Worm (Caenorhabditis elegans) whole organism, midembryonic: ENCODE measurements around the gene C09F9.1.

Experiments
- T22C8.4 ChIP-seq: fragments of 200-800 bp; sonication (Bioruptor generic); IDR thresholded peaks from 2 replicates; pipeline ENCODE4 v1.3.6; 2022; ENCODE audit warnings: missing genetic modification characterization, missing compliant biosample characterization
- cog-1 ChIP-seq: sonication (generic microtip); optimal IDR thresholded peaks from 2 replicates; lab custom pipeline; 2016; ENCODE audit warnings: missing genetic modification characterization, missing compliant biosample characterization
- flt-1 ChIP-seq: fragments of 200-800 bp; sonication (Bioruptor generic); IDR thresholded peaks from 2 replicates; pipeline ENCODE4 v1.3.6; 2022; ENCODE audit warnings: missing genetic modification characterization, missing compliant biosample characterization
- klf-2 ChIP-seq: fragments of 200-800 bp; sonication (Bioruptor generic); conservative IDR thresholded peaks from 2 replicates; pipeline ENCODE4 v1.3.6; 2022; ENCODE audit warnings: missing genetic modification reagents, missing genetic modification characterization, missing compliant biosample characterization
- med-1 ChIP-seq: sonication (generic microtip); optimal IDR thresholded peaks from 2 replicates; lab custom pipeline; 2017; ENCODE audit warnings: missing genetic modification characterization, mild to moderate bottlenecking, missing compliant biosample characterization, antibody characterized with exemption, missing genetic modification reagents; ENCODE audit not compliant: insufficient read depth
- ref-1 ChIP-seq: fragments of 200-800 bp; sonication (Bioruptor generic); conservative IDR thresholded peaks from 2 replicates; pipeline ENCODE4 v1.3.6; 2022; ENCODE audit warnings: missing genetic modification reagents, missing genetic modification characterization, missing compliant biosample characterization
- tab-1 ChIP-seq: fragments of 200-800 bp; sonication (Bioruptor generic); IDR thresholded peaks from 2 replicates; pipeline ENCODE4 v1.3.6; 2022; ENCODE audit warnings: missing genetic modification characterization, missing compliant biosample characterization
- ztf-23 ChIP-seq: fragments of 200-800 bp; sonication (Bioruptor generic); IDR thresholded peaks from 2 replicates; pipeline ENCODE4 v1.3.6; 2022; ENCODE audit warnings: missing genetic modification reagents, missing genetic modification characterization, missing compliant biosample characterization
- ztf-29 ChIP-seq: fragments of 200-800 bp; sonication (Bioruptor generic); IDR thresholded peaks from 2 replicates; pipeline ENCODE4 v1.3.6; 2022; ENCODE audit warnings: missing genetic modification reagents, missing genetic modification characterization, missing compliant biosample characterization

Gene C09F9.1

ce11 chrII:14695201-14695600 lies 3.0 kb upstream of the C09F9.1 start, which contains the start of gene K02B7.3:
TSS of gene K02B7.3 (minus strand) at chrII:14695301.
- no peak for TF ChIP-seq ztf-29 (GFP tag; lab: Robert Waterston, UW)
- no peak for TF ChIP-seq cog-1 (tag; lab: Kevin White, UChicago)
- no peak for TF ChIP-seq klf-2 (GFP tag; lab: Robert Waterston, UW)
- no peak for TF ChIP-seq ref-1 (GFP tag; lab: Robert Waterston, UW)
- TF ChIP-seq tab-1 (GFP tag; lab: Robert Waterston, UW), result no peak

ce11 chrII:14700096-14700495 lies 1.9 kb downstream of the C09F9.1 start:
- no peak for TF ChIP-seq ref-1 (GFP tag; lab: Robert Waterston, UW)
- no peak for TF ChIP-seq tab-1 (GFP tag; lab: Robert Waterston, UW)
- TF ChIP-seq flt-1, result no peak
- TF ChIP-seq ztf-23 (GFP tag; lab: Robert Waterston, UW), result no peak
- no peak for TF ChIP-seq klf-2 (GFP tag; lab: Robert Waterston, UW)
- TF ChIP-seq med-1, result no peak
- no peak for TF ChIP-seq ztf-29 (GFP tag; lab: Robert Waterston, UW)
- TF ChIP-seq T22C8.4 (GFP tag; lab: Robert Waterston, UW), result no peak
- TF ChIP-seq cog-1 (tag; lab: Kevin White, UChicago), result no peak

DNA sequence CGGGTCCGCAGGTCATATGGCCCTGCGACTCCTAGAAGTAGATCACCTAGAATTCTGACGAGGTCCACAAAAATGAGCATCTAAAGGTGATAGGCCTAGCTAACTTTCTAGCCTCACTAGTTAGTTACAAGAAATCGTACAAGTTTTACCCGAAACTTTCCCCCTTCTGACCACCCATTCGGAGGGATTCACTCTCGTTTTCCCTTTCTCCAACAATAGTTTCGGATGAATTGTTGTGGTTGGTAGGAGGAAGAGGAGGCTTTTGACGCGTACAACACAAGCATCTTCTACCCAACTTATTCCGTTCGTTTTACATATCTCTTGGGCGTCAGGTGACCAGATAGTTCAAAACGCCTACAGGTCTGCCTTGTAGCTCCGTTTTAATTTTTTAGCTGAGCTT lies 3.4 kb downstream of the C09F9.1 start:
- TF ChIP-seq T22C8.4 (GFP tag; lab: Robert Waterston, UW) (no peak), flt-1 (no peak), cog-1 (tag; lab: Kevin White, UChicago) (no peak), ztf-29 (GFP tag; lab: Robert Waterston, UW) (no peak), ztf-23 (GFP tag; lab: Robert Waterston, UW) (no peak), tab-1 (GFP tag; lab: Robert Waterston, UW) (no peak), ref-1 (GFP tag; lab: Robert Waterston, UW) (no peak), med-1 (no peak), klf-2 (GFP tag; lab: Robert Waterston, UW) (no peak)

DNA sequence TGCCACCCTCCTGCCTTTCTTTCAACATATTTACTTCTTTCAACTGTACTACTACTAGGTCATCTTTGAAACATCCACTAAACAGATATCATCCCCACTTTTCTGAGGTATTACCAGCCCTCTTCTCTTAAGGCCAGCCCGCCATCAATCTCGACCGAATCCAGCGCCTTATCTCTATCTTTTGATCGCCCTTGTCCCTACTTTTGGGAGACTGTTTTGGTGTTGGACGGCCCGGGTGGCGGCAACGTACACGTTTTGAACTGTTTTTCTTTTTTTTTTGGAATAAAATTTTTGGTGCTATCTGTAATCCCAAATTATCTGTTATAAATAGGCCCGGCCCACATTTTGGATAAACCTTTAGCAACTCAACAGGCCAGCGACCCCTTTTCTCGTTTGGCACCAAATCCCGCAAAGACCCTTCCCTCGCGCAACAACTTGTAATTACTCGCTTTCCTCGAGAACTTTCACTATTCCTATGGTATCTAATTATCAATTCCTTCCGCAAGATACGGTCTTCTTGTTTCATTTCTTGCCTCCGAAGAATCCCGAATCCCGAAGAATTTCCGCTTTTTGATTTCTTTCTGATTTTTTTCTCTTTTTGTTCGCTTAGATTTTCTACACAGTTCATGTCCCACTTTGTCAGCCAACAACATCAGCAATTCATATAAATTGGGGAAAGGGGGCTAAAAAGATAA lies 5.2 kb downstream of the C09F9.1 start:
- TF ChIP-seq ref-1 (GFP tag; lab: Robert Waterston, UW) (no peak), flt-1 (no peak), cog-1 (tag; lab: Kevin White, UChicago) (no peak), klf-2 (GFP tag; lab: Robert Waterston, UW) (no peak), ztf-29 (GFP tag; lab: Robert Waterston, UW) (no peak), ztf-23 (GFP tag; lab: Robert Waterston, UW) (no peak), tab-1 (GFP tag; lab: Robert Waterston, UW) (no peak), T22C8.4 (GFP tag; lab: Robert Waterston, UW) (no peak), med-1 (no peak)

DNA sequence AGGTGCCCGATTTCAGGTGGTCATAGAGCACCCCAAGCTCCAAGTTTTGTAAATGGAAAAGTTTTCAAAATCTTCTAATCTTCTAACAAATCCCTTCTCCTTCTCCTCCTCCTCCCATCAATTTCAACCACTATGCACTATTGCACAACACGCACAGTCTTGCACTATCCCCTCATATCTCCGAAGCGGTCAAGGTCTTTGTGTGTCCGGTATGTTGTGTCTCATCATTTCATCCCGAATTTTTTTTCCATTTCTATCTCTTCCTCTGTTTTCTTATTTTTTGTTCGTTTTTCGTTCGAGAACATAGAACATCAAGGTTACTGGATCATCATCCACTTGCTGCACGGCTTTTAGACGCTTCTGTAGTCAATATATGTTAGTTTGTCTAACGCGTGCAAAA lies 6.0 kb downstream of the C09F9.1 start:
- TF ChIP-seq tab-1 (GFP tag; lab: Robert Waterston, UW) (no peak), ztf-23 (GFP tag; lab: Robert Waterston, UW) (no peak), klf-2 (GFP tag; lab: Robert Waterston, UW) (no peak), cog-1 (tag; lab: Kevin White, UChicago) (no peak), ref-1 (GFP tag; lab: Robert Waterston, UW) (no peak)

- TF ChIP-seq cog-1 (tag; lab: Kevin White, UChicago), result no peak
- TF ChIP-seq flt-1, result no peak
- TF ChIP-seq ref-1 (GFP tag; lab: Robert Waterston, UW), result no peak
- TF ChIP-seq klf-2 (GFP tag; lab: Robert Waterston, UW), result no peak
- no peak for TF ChIP-seq med-1
- no peak for TF ChIP-seq T22C8.4 (GFP tag; lab: Robert Waterston, UW)
- no peak for TF ChIP-seq ztf-23 (GFP tag; lab: Robert Waterston, UW)
- TF ChIP-seq ztf-29 (GFP tag; lab: Robert Waterston, UW), result no peak
- no peak for TF ChIP-seq tab-1 (GFP tag; lab: Robert Waterston, UW)
Observed at ce11 chrII:14705215-14705614, 7.1 kb downstream of the C09F9.1 start, which contains the start of gene C09F9.2. TSS of gene C09F9.2 (plus strand) at chrII:14705515.

DNA sequence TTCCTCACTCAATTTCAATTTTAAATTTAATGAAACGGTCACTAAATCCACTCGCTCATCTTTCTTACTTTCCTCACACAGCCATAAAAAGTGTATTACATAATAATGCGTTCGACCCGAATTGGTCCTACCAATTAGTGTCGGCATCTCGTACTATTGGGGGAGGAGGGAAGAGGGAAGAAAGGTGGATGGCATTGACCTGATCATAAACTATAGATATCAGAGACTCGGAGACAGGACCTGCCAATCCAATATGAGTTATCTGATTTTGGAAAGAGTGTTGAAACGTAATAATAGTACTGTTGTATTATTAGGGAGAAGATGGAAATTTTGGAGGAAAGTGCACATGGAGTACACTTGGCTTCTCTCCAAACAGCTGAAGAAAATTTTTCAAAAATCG lies 7.8 kb downstream of the C09F9.1 start:
- TF ChIP-seq tab-1 (GFP tag; lab: Robert Waterston, UW) (no peak), flt-1 (0 out of 2 replicates have a peak, but pooled peaks have one; percentile 24)

DNA sequence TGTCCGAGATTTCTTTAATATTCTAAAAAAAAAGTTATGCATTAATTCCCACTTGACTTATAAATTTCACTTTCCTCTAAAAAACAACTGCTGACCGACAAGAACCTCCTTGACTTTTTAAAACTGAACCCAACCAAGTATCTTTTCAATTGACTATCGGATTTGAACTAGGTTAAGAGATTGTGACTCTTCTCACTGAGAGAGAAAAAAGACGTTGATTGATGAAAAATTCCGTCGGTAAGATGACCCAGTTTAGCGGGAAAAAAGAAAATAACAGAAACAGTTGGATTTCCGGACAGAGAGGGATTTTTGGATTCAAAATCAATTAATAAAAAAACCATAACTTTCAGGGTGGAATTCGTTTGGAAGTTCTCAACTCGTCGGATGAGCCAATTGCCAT lies 8.3 kb downstream of the C09F9.1 start:
- TF ChIP-seq flt-1 (no peak), cog-1 (tag; lab: Kevin White, UChicago) (no peak), klf-2 (GFP tag; lab: Robert Waterston, UW) (no peak), ztf-23 (GFP tag; lab: Robert Waterston, UW) (no peak), ztf-29 (GFP tag; lab: Robert Waterston, UW) (no peak), med-1 (no peak), T22C8.4 (GFP tag; lab: Robert Waterston, UW) (no peak), tab-1 (GFP tag; lab: Robert Waterston, UW) (no peak), ref-1 (GFP tag; lab: Robert Waterston, UW) (no peak)

DNA sequence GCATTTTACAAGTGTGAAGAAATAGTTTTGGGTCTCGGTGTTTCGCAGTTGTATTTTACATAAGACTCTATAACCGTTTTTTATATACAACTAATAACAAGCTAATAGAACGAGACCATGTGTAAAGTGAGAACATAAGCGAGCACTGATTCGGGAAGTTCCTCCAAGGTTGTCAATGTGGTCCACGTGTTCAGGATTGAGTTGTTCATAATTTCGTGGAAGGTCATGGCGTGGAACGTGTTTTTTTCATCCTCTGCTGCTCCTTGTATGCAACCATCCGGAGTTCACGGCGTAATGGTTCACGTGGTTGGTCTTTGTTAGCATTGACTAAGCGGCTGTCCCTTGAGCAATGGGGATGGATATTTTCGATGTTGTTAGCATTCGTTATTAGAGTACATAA lies 30.0 kb downstream of the C09F9.1 start:
- no peak for TF ChIP-seq T22C8.4 (GFP tag; lab: Robert Waterston, UW)
- TF ChIP-seq cog-1 (tag; lab: Kevin White, UChicago), result no peak
- TF ChIP-seq med-1, result no peak
- no peak for TF ChIP-seq ztf-29 (GFP tag; lab: Robert Waterston, UW)
- TF ChIP-seq ztf-23 (GFP tag; lab: Robert Waterston, UW), result no peak
- no peak for TF ChIP-seq klf-2 (GFP tag; lab: Robert Waterston, UW)
- TF ChIP-seq tab-1 (GFP tag; lab: Robert Waterston, UW), result no peak
- TF ChIP-seq ref-1 (GFP tag; lab: Robert Waterston, UW), result no peak
- TF ChIP-seq flt-1, result no peak

DNA sequence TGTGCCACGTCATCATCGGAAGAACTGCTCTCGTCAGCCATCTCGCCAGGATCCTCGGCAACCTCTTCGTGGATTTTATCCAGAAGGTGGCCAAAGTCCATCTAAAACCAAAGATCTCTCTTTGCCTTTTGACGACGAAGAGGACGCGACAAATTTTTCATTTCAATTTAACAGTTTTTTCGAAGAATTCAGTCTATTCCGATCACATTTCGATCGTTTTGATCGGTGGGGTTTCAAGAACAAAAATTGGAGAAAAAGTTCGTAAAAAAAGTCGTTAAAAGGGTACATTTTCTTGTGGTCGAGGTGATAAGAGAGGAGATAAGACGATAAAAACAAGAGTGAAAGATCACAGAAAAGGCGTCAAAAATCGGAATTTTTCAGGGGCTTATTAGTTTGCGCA lies 35.3 kb downstream of the C09F9.1 start, which contains the start of gene glna-1:
Gene glna-1 (minus strand): TSS at position 101 of the 400 bp plus-strand sequence.
- TF ChIP-seq med-1, result no peak
- TF ChIP-seq T22C8.4 (GFP tag; lab: Robert Waterston, UW), result no peak
- TF ChIP-seq ref-1 (GFP tag; lab: Robert Waterston, UW), result no peak
- TF ChIP-seq klf-2 (GFP tag; lab: Robert Waterston, UW), result no peak
- no peak for TF ChIP-seq ztf-23 (GFP tag; lab: Robert Waterston, UW)
- TF ChIP-seq tab-1 (GFP tag; lab: Robert Waterston, UW), result no peak
- TF ChIP-seq ztf-29 (GFP tag; lab: Robert Waterston, UW), result no peak
- TF ChIP-seq cog-1 (tag; lab: Kevin White, UChicago), result no peak
- TF ChIP-seq flt-1, result no peak
